Worm (Caenorhabditis elegans): ENCODE data around the gene ZK892.3.

DNA sequence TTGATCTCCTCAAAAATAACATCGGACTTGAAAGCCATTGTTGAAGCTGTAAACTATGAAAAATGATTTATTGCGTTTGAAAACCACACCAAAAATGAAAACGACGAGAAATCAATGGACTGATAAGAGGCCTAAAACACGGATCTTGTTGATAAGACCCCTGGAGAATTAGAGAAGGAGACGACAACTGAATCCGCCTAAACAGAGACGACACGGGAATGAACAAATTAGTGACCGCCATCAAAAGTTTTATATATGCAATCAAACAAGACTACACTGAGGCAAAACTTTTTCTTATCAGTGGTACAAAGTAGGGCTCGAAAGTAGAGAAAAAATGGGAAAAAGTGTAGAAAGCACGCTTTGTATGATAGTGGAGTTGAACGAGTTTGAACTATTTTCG is 581 bp upstream of the ZK892.3 start, which contains the start of gene nlt-1:
- no peak for TF ChIP-seq unc-130 (GFP tag; optimal IDR thresholded peaks at IDR 0.05)
- TF ChIP-seq aptf-3 (GFP tag; IDR thresholded peaks at IDR 0.05), result no peak
- TF ChIP-seq unc-62 (GFP tag; optimal IDR thresholded peaks at IDR 0.05), result no peak
- no peak for TF ChIP-seq T26A5.8 (tag; optimal IDR thresholded peaks at IDR 0.05)
- no peak for TF ChIP-seq ama-1 (optimal IDR thresholded peaks at IDR 0.05)
- no peak for TF ChIP-seq ama-1 (GFP tag; optimal IDR thresholded peaks at IDR 0.05)
- no peak for TF ChIP-seq ccch-3 (GFP tag; optimal IDR thresholded peaks at IDR 0.05)
- peak; percentile 73 for TF ChIP-seq nfyb-1 (GFP tag; IDR thresholded peaks at IDR 0.05)
- TF ChIP-seq F57C9.4 (tag; optimal IDR thresholded peaks at IDR 0.05), result no peak
- TF ChIP-seq ztf-22 (GFP tag; optimal IDR thresholded peaks at IDR 0.05), result peak; percentile 20
- no peak for TF ChIP-seq nhr-179 (tag; optimal IDR thresholded peaks at IDR 0.05)
- TF ChIP-seq aptf-2 (GFP tag; conservative IDR thresholded peaks at IDR 0.05), result no peak

Measured in whole organism, young adult.